Worm (Caenorhabditis elegans) whole organism, early embryonic: Measurements from ENCODE around the gene tbc-10.

Experiments used
- F13C5.2 ChIP-seq: sonication (generic microtip); optimal IDR thresholded peaks from 2 replicates; lab custom pipeline; 2017; ENCODE audit warnings: mild to moderate bottlenecking, missing genetic modification characterization, inconsistent platforms, missing compliant biosample characterization
- ama-1 ChIP-seq: fragments of 150-350 bp; optimal IDR thresholded peaks from 2 replicates; lab custom pipeline; 2014
- ceh-13 ChIP-seq: fragments of 200-800 bp; sonication (Bioruptor generic); optimal IDR thresholded peaks from 2 replicates; lab custom pipeline; 2018; ENCODE audit warnings: mild to moderate bottlenecking, missing genetic modification characterization, missing compliant biosample characterization
- flt-1 ChIP-seq: fragments of 200-800 bp; sonication (Bioruptor generic); IDR thresholded peaks from 2 replicates; pipeline ENCODE4 v1.3.6; 2022; ENCODE audit warnings: missing genetic modification characterization, missing compliant biosample characterization
- scrt-1 ChIP-seq: fragments of 200-800 bp; sonication (Bioruptor generic); IDR thresholded peaks from 2 replicates; pipeline ENCODE4 v1.3.6; 2022; ENCODE audit warnings: missing genetic modification characterization, missing compliant biosample characterization

DNA sequence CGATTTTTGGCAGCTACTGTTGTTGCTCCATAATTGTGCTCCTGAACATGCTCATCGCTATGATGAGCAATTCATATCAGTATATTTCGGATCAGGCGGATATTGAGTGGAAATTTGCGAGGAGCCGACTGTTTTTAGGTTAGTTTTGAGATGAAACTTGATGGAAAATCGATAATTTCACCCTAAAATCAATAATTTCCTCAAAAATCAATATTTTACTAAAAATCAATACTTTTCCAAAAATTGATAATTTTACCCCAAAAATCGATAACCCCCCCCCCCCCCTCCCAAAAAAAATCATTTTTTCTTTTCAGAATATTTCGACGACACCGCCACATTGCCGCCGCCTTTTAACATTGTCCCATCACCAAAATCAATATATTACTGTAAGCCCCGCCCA, 15.8 kb downstream of the tbc-10 start:
- no peak for TF ChIP-seq F13C5.2 (tag; lab: Kevin White, UChicago)
- no peak for TF ChIP-seq ceh-13 (GFP tag; lab: Kevin White, UChicago)
- no peak for TF ChIP-seq ama-1 (lab: Kevin White, UChicago)
- TF ChIP-seq flt-1 (GFP tag; lab: Robert Waterston, UW): no peak
- no peak for TF ChIP-seq scrt-1
